Worm (Caenorhabditis elegans) whole organism, L4 larva: ENCODE measurements around the gene T25B9.1.
A peak's percentile ranks its signal among the peaks of the same experiment; 100 is the strongest.

Experiments
- D1046.2 ChIP-seq: fragments of 200-800 bp; sonication (Bioruptor generic); IDR thresholded peaks from 2 replicates; pipeline ENCODE4 v1.3.6; 2022; ENCODE audit warnings: missing genetic modification characterization, missing compliant biosample characterization
- F44E2.7 ChIP-seq: fragments of 200-800 bp; sonication (Bioruptor generic); IDR thresholded peaks from 2 replicates; pipeline ENCODE4 v2.1.2; 2022; ENCODE audit warnings: missing genetic modification characterization, missing compliant biosample characterization
- F49E8.2 ChIP-seq: sonication (generic microtip); optimal IDR thresholded peaks from 2 replicates; lab custom pipeline; 2016; ENCODE audit warnings: missing compliant biosample characterization, mild to moderate bottlenecking, missing genetic modification characterization, borderline replicate concordance
- T20F7.1 ChIP-seq: fragments of 200-800 bp; sonication (Bioruptor generic); optimal IDR thresholded peaks from 2 replicates; lab custom pipeline; 2018; ENCODE audit warnings: mild to moderate bottlenecking, missing genetic modification characterization, missing compliant biosample characterization
- T26A8.4 ChIP-seq: fragments of 200-800 bp; sonication (Bioruptor generic); IDR thresholded peaks from 2 replicates; pipeline ENCODE4 v1.3.6; 2022; ENCODE audit warnings: missing genetic modification characterization, missing compliant biosample characterization
- Y5F2A.4 ChIP-seq: fragments of 200-800 bp; sonication (Bioruptor generic); optimal IDR thresholded peaks from 2 replicates; lab custom pipeline; 2018; ENCODE audit warnings: mild to moderate bottlenecking, missing genetic modification characterization, missing compliant biosample characterization
- Y75B8A.6 ChIP-seq: fragments of 200-800 bp; sonication (Bioruptor generic); IDR thresholded peaks from 2 replicates; pipeline ENCODE4 v1.3.6; 2022; ENCODE audit warnings: missing genetic modification reagents, missing genetic modification characterization, missing compliant biosample characterization
- ZK546.5 ChIP-seq, 2 experiments: sonication (generic microtip); optimal IDR thresholded peaks; 2 replicates each; lab custom pipeline; 2017; ENCODE audit warnings: missing biosample characterization in 2 of 2, missing genetic modification characterization in 2 of 2
- aha-1 ChIP-seq: fragments of 150-350 bp; peaks from one replicate; lab custom pipeline; 2014; ENCODE audit warnings: missing biosample characterization, missing genetic modification characterization
- aly-2 ChIP-seq: sonication (generic microtip); optimal IDR thresholded peaks from 2 replicates; lab custom pipeline; 2018; ENCODE audit warnings: missing biosample characterization, missing genetic modification characterization
- ceh-62 ChIP-seq: sonication (generic microtip); optimal IDR thresholded peaks from 2 replicates; lab custom pipeline; 2017; ENCODE audit warnings: missing biosample characterization, missing genetic modification characterization
- ceh-82 ChIP-seq: sonication (generic microtip); optimal IDR thresholded peaks from 2 replicates; lab custom pipeline; 2017; ENCODE audit warnings: missing biosample characterization, missing genetic modification characterization
- ces-1 ChIP-seq: fragments of 150-350 bp; sonication (generic microtip); optimal IDR thresholded peaks from 4 replicates; lab custom pipeline; 2014; ENCODE audit warnings: missing biosample characterization, missing genetic modification reagents, missing genetic modification characterization
- ctbp-1 ChIP-seq: fragments of 200-800 bp; sonication (Bioruptor generic); IDR thresholded peaks from 2 replicates; pipeline ENCODE4 v1.3.6; 2022; ENCODE audit warnings: missing genetic modification reagents, missing genetic modification characterization, missing compliant biosample characterization
- daf-19 ChIP-seq: fragments of 200-800 bp; sonication (Bioruptor generic); conservative IDR thresholded peaks from 2 replicates; pipeline ENCODE4 v1.3.6; 2022; ENCODE audit warnings: missing genetic modification characterization, missing compliant biosample characterization
- daf-8 ChIP-seq: fragments of 200-800 bp; sonication (Bioruptor generic); IDR thresholded peaks from 2 replicates; pipeline ENCODE4 v1.3.6; 2022; ENCODE audit warnings: missing genetic modification characterization, missing compliant biosample characterization
- dmd-6 ChIP-seq: fragments of 200-800 bp; sonication (Bioruptor generic); IDR thresholded peaks from 2 replicates; pipeline ENCODE4 v1.3.6; 2022; ENCODE audit warnings: missing genetic modification reagents, missing genetic modification characterization, missing compliant biosample characterization
- dmd-8 ChIP-seq: fragments of 200-800 bp; sonication (Bioruptor generic); IDR thresholded peaks from 2 replicates; pipeline ENCODE4 v1.3.6; 2022; ENCODE audit warnings: missing genetic modification characterization, missing compliant biosample characterization
- dmd-9 ChIP-seq: fragments of 200-800 bp; sonication (Bioruptor generic); IDR thresholded peaks from 2 replicates; pipeline ENCODE4 v1.3.6; 2022; ENCODE audit warnings: missing genetic modification reagents, missing genetic modification characterization, missing compliant biosample characterization
- egl-27 ChIP-seq: sonication (generic microtip); optimal IDR thresholded peaks from 3 replicates; lab custom pipeline; 2017; ENCODE audit warnings: missing biosample characterization, missing genetic modification reagents, missing genetic modification characterization
- egl-43 ChIP-seq: fragments of 200-800 bp; sonication (Bioruptor generic); IDR thresholded peaks from 2 replicates; pipeline ENCODE4 v1.3.6; 2022; ENCODE audit warnings: missing genetic modification reagents, missing genetic modification characterization, missing compliant biosample characterization
- fos-1 ChIP-seq: fragments of 150-350 bp; optimal IDR thresholded peaks from 2 replicates; lab custom pipeline; 2014; ENCODE audit warnings: missing biosample characterization, missing genetic modification characterization
- gei-8 ChIP-seq: fragments of 200-800 bp; sonication (Bioruptor generic); optimal IDR thresholded peaks from 2 replicates; lab custom pipeline; 2018; ENCODE audit warnings: mild to moderate bottlenecking, missing genetic modification characterization, missing compliant biosample characterization
- hif-1 ChIP-seq, 2 experiments: sonication (generic microtip); optimal IDR thresholded peaks; 2 replicates each; lab custom pipeline; 2016 to 2017; ENCODE audit warnings: missing compliant biosample characterization in 2 of 2, missing genetic modification characterization in 2 of 2, missing genetic modification reagents in 2 of 2, missing genotype in 2 of 2, mild to moderate bottlenecking in 1 of 2
- hlh-30 ChIP-seq: sonication (generic microtip); optimal IDR thresholded peaks from 2 replicates; lab custom pipeline; 2017; ENCODE audit warnings: antibody characterized with exemption, mild to moderate bottlenecking, missing genetic modification characterization, missing compliant biosample characterization; ENCODE audit not compliant: insufficient read depth
- jun-1 ChIP-seq: fragments of 150-350 bp; optimal IDR thresholded peaks from 2 replicates; lab custom pipeline; 2014; ENCODE audit warnings: missing biosample characterization, missing genetic modification reagents, missing genetic modification characterization
- lin-1 ChIP-seq: fragments of 200-800 bp; sonication (Bioruptor generic); IDR thresholded peaks from 2 replicates; pipeline ENCODE4 v1.3.6; 2022; ENCODE audit warnings: missing genetic modification reagents, missing genetic modification characterization, missing compliant biosample characterization
- lin-15B ChIP-seq: fragments of 150-350 bp; sonication (generic microtip); optimal IDR thresholded peaks from 3 replicates; lab custom pipeline; 2014; ENCODE audit warnings: missing biosample characterization, missing genetic modification characterization
- lin-39 ChIP-seq: fragments of 150-350 bp; optimal IDR thresholded peaks from 2 replicates; lab custom pipeline; 2014; ENCODE audit warnings: missing biosample characterization, missing genetic modification reagents, missing genetic modification characterization
- lir-3 ChIP-seq: sonication (generic microtip); optimal IDR thresholded peaks from 2 replicates; lab custom pipeline; 2016; ENCODE audit warnings: mild to moderate bottlenecking, missing genetic modification characterization, missing compliant biosample characterization
- lsy-2 ChIP-seq, 2 experiments: fragments of 150-350 bp in 1 of 2; sonication (generic microtip) in 1 of 2; optimal IDR thresholded peaks; 2 replicates each; lab custom pipeline; 2014 to 2017; ENCODE audit warnings: missing biosample characterization in 2 of 2, missing genetic modification characterization in 2 of 2
- mes-2 ChIP-seq: sonication (generic microtip); optimal IDR thresholded peaks from 2 replicates; lab custom pipeline; 2016; ENCODE audit warnings: missing genotype, mild to moderate bottlenecking, missing genetic modification characterization, missing compliant biosample characterization; ENCODE audit not compliant: poor library complexity, severe bottlenecking
- nhr-102 ChIP-seq: sonication (generic microtip); optimal IDR thresholded peaks from 2 replicates; lab custom pipeline; 2016; ENCODE audit warnings: mild to moderate bottlenecking, missing genetic modification characterization, moderate library complexity, missing compliant biosample characterization
- nhr-11 ChIP-seq: fragments of 150-350 bp; optimal IDR thresholded peaks from 2 replicates; lab custom pipeline; 2014; ENCODE audit warnings: missing biosample characterization, missing genetic modification characterization
- nhr-111 ChIP-seq: fragments of 200-800 bp; sonication (Bioruptor generic); optimal IDR thresholded peaks from 2 replicates; lab custom pipeline; 2018; ENCODE audit warnings: mild to moderate bottlenecking, missing genetic modification characterization, missing compliant biosample characterization
- nhr-25 ChIP-seq: sonication (generic microtip); optimal IDR thresholded peaks from 2 replicates; lab custom pipeline; 2017; ENCODE audit warnings: missing genetic modification characterization, mild to moderate bottlenecking, missing compliant biosample characterization, antibody characterized with exemption, moderate library complexity, borderline replicate concordance; ENCODE audit not compliant: insufficient read depth
- nhr-41 ChIP-seq: fragments of 200-800 bp; sonication (Bioruptor generic); IDR thresholded peaks from 2 replicates; pipeline ENCODE4 v1.3.6; 2022; ENCODE audit warnings: missing genetic modification reagents, missing genetic modification characterization, missing compliant biosample characterization
- nhr-42 ChIP-seq: fragments of 200-800 bp; sonication (Bioruptor generic); IDR thresholded peaks from 2 replicates; pipeline ENCODE4 v1.3.6; 2022; ENCODE audit warnings: missing genetic modification characterization, missing compliant biosample characterization
- nhr-6 ChIP-seq: fragments of 150-350 bp; optimal IDR thresholded peaks from 2 replicates; lab custom pipeline; 2014; ENCODE audit warnings: missing biosample characterization, missing genetic modification characterization
- nhr-76 ChIP-seq: fragments of 150-350 bp; optimal IDR thresholded peaks from 2 replicates; lab custom pipeline; 2014; ENCODE audit warnings: missing biosample characterization, missing genetic modification characterization
- pha-4 ChIP-seq, 2 experiments: fragments of 150-350 bp in 1 of 2; fragments of 200-800 bp in 1 of 2; sonication (Bioruptor generic) in 1 of 2; IDR thresholded peaks in 1 of 2; optimal IDR thresholded peaks in 1 of 2; 2 replicates each; pipeline versions ENCODE4 v1.3.6 to Lab custom; 2014 to 2022; ENCODE audit warnings: missing genetic modification characterization in 2 of 2, missing genetic modification reagents in 2 of 2, missing biosample characterization in 1 of 2, missing compliant biosample characterization in 1 of 2
- rbr-2 ChIP-seq: sonication (generic microtip); optimal IDR thresholded peaks from 2 replicates; lab custom pipeline; 2016; ENCODE audit warnings: missing genotype, missing genetic modification characterization, missing compliant biosample characterization
- saeg-2 ChIP-seq: fragments of 200-800 bp; sonication (Bioruptor generic); IDR thresholded peaks from 2 replicates; pipeline ENCODE4 v1.3.6; 2022; ENCODE audit warnings: missing genetic modification reagents, missing genetic modification characterization, missing compliant biosample characterization
- sdz-12 ChIP-seq: fragments of 200-800 bp; sonication (Bioruptor generic); optimal IDR thresholded peaks from 2 replicates; lab custom pipeline; 2018; ENCODE audit warnings: mild to moderate bottlenecking, missing genetic modification characterization, missing compliant biosample characterization
- spr-3 ChIP-seq: fragments of 200-800 bp; sonication (Bioruptor generic); optimal IDR thresholded peaks from 2 replicates; lab custom pipeline; 2018; ENCODE audit warnings: mild to moderate bottlenecking, missing genetic modification characterization, missing compliant biosample characterization
- tag-97 ChIP-seq: fragments of 200-800 bp; sonication (Bioruptor generic); IDR thresholded peaks from 2 replicates; pipeline ENCODE4 v1.3.6; 2022; ENCODE audit warnings: missing genetic modification characterization, missing compliant biosample characterization
- unc-130 ChIP-seq: sonication (generic microtip); optimal IDR thresholded peaks from 2 replicates; lab custom pipeline; 2016; ENCODE audit warnings: missing genetic modification reagents, missing genetic modification characterization, missing compliant biosample characterization
- unc-39 ChIP-seq: sonication (generic microtip); optimal IDR thresholded peaks from 2 replicates; lab custom pipeline; 2017; ENCODE audit warnings: missing biosample characterization, missing genetic modification characterization
- zag-1 ChIP-seq: fragments of 150-350 bp; optimal IDR thresholded peaks from 2 replicates; lab custom pipeline; 2014; ENCODE audit warnings: missing biosample characterization, missing genetic modification characterization
- zfp-2 ChIP-seq: sonication (generic microtip); optimal IDR thresholded peaks from 2 replicates; lab custom pipeline; 2016; ENCODE audit warnings: mild to moderate bottlenecking, missing genetic modification characterization, missing compliant biosample characterization
- ztf-11 ChIP-seq: fragments of 150-350 bp; optimal IDR thresholded peaks from 2 replicates; lab custom pipeline; 2014; ENCODE audit warnings: missing biosample characterization, missing genetic modification characterization
- ztf-7 ChIP-seq: fragments of 150-350 bp; optimal IDR thresholded peaks from 2 replicates; lab custom pipeline; 2014; ENCODE audit warnings: missing biosample characterization, missing genetic modification characterization

T25B9.1 gene

DNA sequence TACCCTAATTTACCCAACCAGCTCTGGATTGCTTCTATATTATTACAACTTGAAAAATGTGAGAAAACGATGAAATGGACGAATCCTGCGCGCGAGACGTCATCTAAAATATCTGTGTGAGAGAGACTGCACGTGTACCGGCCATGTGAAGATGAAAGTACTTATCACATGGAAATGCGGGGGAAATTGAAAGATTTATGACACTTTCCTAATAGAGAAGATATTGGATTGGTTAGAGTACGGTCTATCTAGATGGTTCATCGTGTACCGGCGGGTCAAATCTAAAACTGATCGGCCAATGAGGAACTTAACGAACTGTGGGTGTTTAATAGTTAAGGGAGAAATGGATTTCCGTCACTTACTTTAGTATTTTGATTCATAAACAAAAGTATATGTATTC, 32.1 kb upstream of the T25B9.1 start:
- TF ChIP-seq F44E2.7, result no peak
- TF ChIP-seq lin-39 (tag; lab: Kevin White, UChicago), result no peak
- no peak for TF ChIP-seq jun-1 (tag; lab: Kevin White, UChicago)
- no peak for TF ChIP-seq aha-1 (tag; lab: Kevin White, UChicago)
- no peak for TF ChIP-seq lir-3 (tag; lab: Kevin White, UChicago)
- TF ChIP-seq saeg-2, result no peak
- TF ChIP-seq gei-8, result no peak
- no peak for TF ChIP-seq tag-97
- TF ChIP-seq sdz-12, result no peak
- TF ChIP-seq egl-27 (tag; lab: Kevin White, UChicago), result no peak
- TF ChIP-seq ces-1, result no peak
- TF ChIP-seq spr-3 (GFP tag; lab: Kevin White, UChicago), result no peak
- TF ChIP-seq ceh-82 (tag; lab: Kevin White, UChicago), result no peak
- no peak for TF ChIP-seq dmd-9 (GFP tag; lab: Robert Waterston, UW)
- no peak for TF ChIP-seq ctbp-1 (GFP tag; lab: Robert Waterston, UW)
- no peak for TF ChIP-seq fos-1 (tag; lab: Kevin White, UChicago)
- no peak for TF ChIP-seq mes-2 (tag; lab: Kevin White, UChicago)
- no peak for TF ChIP-seq dmd-8 (GFP tag; lab: Robert Waterston, UW)
- no peak for TF ChIP-seq D1046.2
- no peak for TF ChIP-seq aly-2 (tag; lab: Kevin White, UChicago)
- no peak for TF ChIP-seq ceh-62
- no peak for TF ChIP-seq T26A8.4 (GFP tag; lab: Robert Waterston, UW)
- TF ChIP-seq lsy-2 (tag; optimal IDR thresholded peaks at IDR 0.05; lab: Kevin White, UChicago), result peak in 1 of 2 experiments; percentile 54
- TF ChIP-seq nhr-76 (tag; lab: Kevin White, UChicago), result no peak
- no peak for TF ChIP-seq daf-19 (GFP tag; lab: Robert Waterston, UW)
- no peak for TF ChIP-seq Y75B8A.6
- TF ChIP-seq hif-1 (tag; optimal IDR thresholded peaks at IDR 0.05; lab: Kevin White, UChicago), result no peak
- TF ChIP-seq ztf-7 (tag; lab: Kevin White, UChicago), result no peak
- peak; percentile 76 for TF ChIP-seq hlh-30
- no peak for TF ChIP-seq nhr-41 (GFP tag; lab: Robert Waterston, UW)
- no peak for TF ChIP-seq F49E8.2 (tag; lab: Kevin White, UChicago)
- TF ChIP-seq zfp-2 (tag; lab: Kevin White, UChicago), result no peak
- no peak for TF ChIP-seq lin-1 (GFP tag; lab: Robert Waterston, UW)
- TF ChIP-seq nhr-25 (tag; lab: Kevin White, UChicago), result no peak
- no peak for TF ChIP-seq nhr-42 (GFP tag; lab: Robert Waterston, UW)
- no peak for TF ChIP-seq daf-8
- no peak for TF ChIP-seq zag-1 (tag; lab: Kevin White, UChicago)
- TF ChIP-seq nhr-6, result no peak
- no peak for TF ChIP-seq rbr-2 (tag; lab: Kevin White, UChicago)
- no peak for TF ChIP-seq unc-39
- no peak for TF ChIP-seq egl-43 (GFP tag; lab: Robert Waterston, UW)
- peak; percentile 38 for TF ChIP-seq dmd-6
- no peak for TF ChIP-seq nhr-11
- no peak for TF ChIP-seq ztf-11 (tag; lab: Kevin White, UChicago)
- no peak for TF ChIP-seq lin-15B
- TF ChIP-seq unc-130 (GFP tag; lab: Kevin White, UChicago), result no peak
- no peak for TF ChIP-seq T20F7.1 (GFP tag; lab: Kevin White, UChicago)
- TF ChIP-seq nhr-102 (tag; lab: Kevin White, UChicago), result no peak
- TF ChIP-seq Y5F2A.4 (GFP tag; lab: Kevin White, UChicago), result no peak
- no peak for TF ChIP-seq nhr-111 (GFP tag; lab: Kevin White, UChicago)
- no peak for TF ChIP-seq ZK546.5 (tag; optimal IDR thresholded peaks at IDR 0.05; lab: Kevin White, UChicago)
- no peak for TF ChIP-seq pha-4 (GFP tag; IDR thresholded peaks at IDR 0.05; lab: Robert Waterston, UW)
- TF ChIP-seq pha-4 (tag; optimal IDR thresholded peaks at IDR 0.05; lab: Kevin White, UChicago), result no peak
